Fruit fly (Drosophila melanogaster) Kc167 (cell line): ENCODE data around the gene CG5850.

Experiments
- Myc ChIP-seq: fragments of >200 bp; optimal IDR thresholded peaks from 2 replicates; lab custom pipeline; 2017; ENCODE audit warnings: missing external identifiers
- h ChIP-seq: fragments of >200 bp; optimal IDR thresholded peaks from 3 replicates; lab custom pipeline; 2018; ENCODE audit warnings: missing external identifiers
- insv ChIP-seq: fragments of >200 bp; optimal IDR thresholded peaks from 3 replicates; lab custom pipeline; 2018; ENCODE audit warnings: missing external identifiers
- psq ChIP-seq: fragments of >200 bp; optimal IDR thresholded peaks from 2 replicates; lab custom pipeline; 2017; ENCODE audit warnings: missing external identifiers
- ttk ChIP-seq: sonication (Bioruptor generic); optimal IDR thresholded peaks from 2 replicates; lab custom pipeline; 2017; ENCODE audit warnings: missing external identifiers

DNA sequence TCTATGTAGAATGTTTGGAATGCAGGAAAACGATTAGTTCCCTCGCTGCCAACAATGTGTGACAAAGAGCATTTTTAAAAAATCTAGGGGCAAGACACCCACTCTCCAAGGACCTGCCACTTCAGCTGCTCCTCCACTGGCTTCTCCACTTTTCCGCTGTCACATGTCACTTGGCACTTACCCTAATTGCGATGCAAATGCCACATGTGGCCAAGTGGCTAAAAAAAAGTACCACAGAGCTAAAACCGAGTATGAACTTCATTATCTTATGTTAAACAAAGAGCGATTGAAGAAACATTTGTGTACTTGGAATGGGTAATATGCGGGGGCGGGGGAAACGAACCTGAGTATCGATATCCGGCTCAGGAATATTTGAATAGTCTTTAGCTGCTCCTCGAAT is 25.5 kb upstream of the CG5850 start:
- no peak for TF ChIP-seq Myc (lab: Kevin White, UChicago)
- no peak for TF ChIP-seq insv (lab: Kevin White, UChicago)
- TF ChIP-seq psq (lab: Kevin White, UChicago): no peak
- no peak for TF ChIP-seq ttk (lab: Kevin White, UChicago)
- TF ChIP-seq h (lab: Kevin White, UChicago): no peak
